Fruit fly (Drosophila melanogaster): ENCODE results near the gene CG15186.

Gene CG15186

dm6 chr3R:6462978-6463377 is 15.1 kb upstream of the CG15186 start:
- no peak for TF ChIP-seq CG12605 (GFP tag; IDR thresholded peaks at IDR 0.05)
- no peak for TF ChIP-seq CG17806 (tag; optimal IDR thresholded peaks at IDR 0.05)
- TF ChIP-seq gl (tag; optimal IDR thresholded peaks at IDR 0.05): no peak
- no peak for TF ChIP-seq CG8159 (tag; optimal IDR thresholded peaks at IDR 0.05)
- no peak for TF ChIP-seq CG4496 (GFP tag; IDR thresholded peaks at IDR 0.05)
- TF ChIP-seq rn (GFP tag; IDR thresholded peaks at IDR 0.05): no peak
- no peak for TF ChIP-seq EcR (GFP tag; optimal IDR thresholded peaks at IDR 0.05)
- TF ChIP-seq fd96Ca (GFP tag; IDR thresholded peaks at IDR 0.05): no peak
- TF ChIP-seq Snoo (tag; optimal IDR thresholded peaks at IDR 0.05): no peak
- TF ChIP-seq CG9948 (tag; optimal IDR thresholded peaks at IDR 0.05): no peak
- no peak for TF ChIP-seq CG34367 (tag; optimal IDR thresholded peaks at IDR 0.05)
- TF ChIP-seq CG32121 (GFP tag; IDR thresholded peaks at IDR 0.05): no peak
- TF ChIP-seq CG8301 (tag; optimal IDR thresholded peaks at IDR 0.05): no peak
- no peak for TF ChIP-seq Ets98B (GFP tag; IDR thresholded peaks at IDR 0.05)
- no peak for TF ChIP-seq D1 (tag; optimal IDR thresholded peaks at IDR 0.05)
- TF ChIP-seq CG15710 (tag; optimal IDR thresholded peaks at IDR 0.05): no peak
- no peak for TF ChIP-seq CG14655 (GFP tag; optimal IDR thresholded peaks at IDR 0.05)
- no peak for TF ChIP-seq CG13204 (GFP tag; optimal IDR thresholded peaks at IDR 0.05)

DNA sequence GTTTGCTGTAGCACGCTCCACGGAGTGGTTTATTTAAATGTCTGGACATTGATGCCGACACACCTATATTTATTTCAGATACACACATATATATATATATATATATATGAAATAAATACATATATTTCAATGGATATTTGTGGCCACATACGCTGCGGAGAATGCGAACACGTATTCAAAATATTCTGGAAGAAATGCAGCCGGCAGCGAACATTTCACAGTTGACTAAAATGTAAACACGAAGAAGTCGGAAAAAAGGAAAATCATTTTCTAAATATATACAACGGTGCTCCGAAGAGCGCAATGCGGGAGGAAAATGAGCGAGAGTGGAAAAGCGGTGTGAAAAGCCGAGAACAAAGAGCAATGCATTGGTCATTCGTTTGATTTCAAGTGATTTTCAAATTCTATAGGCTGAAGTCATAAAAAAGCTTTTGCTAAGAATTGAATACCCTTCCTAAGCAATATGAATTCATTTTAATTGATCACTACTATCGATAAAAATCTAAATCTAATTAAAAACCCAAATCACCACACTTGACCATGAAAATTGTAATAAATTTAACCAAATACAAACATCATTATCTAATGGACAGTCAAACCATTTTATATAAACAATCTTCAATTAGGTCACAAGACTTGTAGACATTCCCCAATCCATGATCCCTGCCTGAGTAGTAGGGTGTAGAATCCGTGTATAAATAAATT is 10.3 kb upstream of the CG15186 start:
- no peak for TF ChIP-seq Ets98B (GFP tag; IDR thresholded peaks at IDR 0.05)
- no peak for TF ChIP-seq fd96Ca (GFP tag; IDR thresholded peaks at IDR 0.05)
- no peak for TF ChIP-seq CG34367 (tag; optimal IDR thresholded peaks at IDR 0.05)
- no peak for TF ChIP-seq rn (GFP tag; IDR thresholded peaks at IDR 0.05)
- TF ChIP-seq CG9948 (tag; optimal IDR thresholded peaks at IDR 0.05): no peak
- TF ChIP-seq EcR (GFP tag; optimal IDR thresholded peaks at IDR 0.05): no peak
- no peak for TF ChIP-seq Pif1B (GFP tag; optimal IDR thresholded peaks at IDR 0.05)
- peak; percentile 73 for TF ChIP-seq CG14655 (GFP tag; optimal IDR thresholded peaks at IDR 0.05)
- TF ChIP-seq CG12605 (GFP tag; IDR thresholded peaks at IDR 0.05): 0 out of 2 replicates have a peak, but pooled peaks have one; percentile 8
- no peak for TF ChIP-seq CG15710 (tag; optimal IDR thresholded peaks at IDR 0.05)
- TF ChIP-seq CG8159 (tag; optimal IDR thresholded peaks at IDR 0.05): no peak
- no peak for TF ChIP-seq CG13204 (GFP tag; optimal IDR thresholded peaks at IDR 0.05)
- TF ChIP-seq gl (tag; optimal IDR thresholded peaks at IDR 0.05): no peak
- no peak for TF ChIP-seq CG17806 (tag; optimal IDR thresholded peaks at IDR 0.05)
- no peak for TF ChIP-seq Pif1A (GFP tag; optimal IDR thresholded peaks at IDR 0.05)
- no peak for TF ChIP-seq Snoo (tag; optimal IDR thresholded peaks at IDR 0.05)
- no peak for TF ChIP-seq CG10348 (GFP tag; IDR thresholded peaks at IDR 0.05)
- TF ChIP-seq CG8301 (tag; optimal IDR thresholded peaks at IDR 0.05): peak; percentile 55
- TF ChIP-seq CG32121 (GFP tag; IDR thresholded peaks at IDR 0.05): no peak
- no peak for TF ChIP-seq CG4496 (GFP tag; IDR thresholded peaks at IDR 0.05)
- TF ChIP-seq D1 (tag; optimal IDR thresholded peaks at IDR 0.05): no peak

dm6 chr3R:6468351-6468685 is 9.8 kb upstream of the CG15186 start, which contains the start of gene Neurochondrin:
Gene Neurochondrin (plus strand): TSS chr3R:6468437.
- no peak for TF ChIP-seq CG17806 (tag; optimal IDR thresholded peaks at IDR 0.05)
- TF ChIP-seq CG34367 (tag; optimal IDR thresholded peaks at IDR 0.05): no peak
- no peak for TF ChIP-seq CG14655 (GFP tag; optimal IDR thresholded peaks at IDR 0.05)
- TF ChIP-seq fd96Ca (GFP tag; IDR thresholded peaks at IDR 0.05): no peak
- TF ChIP-seq CG12605 (GFP tag; IDR thresholded peaks at IDR 0.05): 0 out of 2 replicates have a peak, but pooled peaks have one; percentile 4

- TF ChIP-seq CG4496 (GFP tag; IDR thresholded peaks at IDR 0.05) (0 out of 3 replicates have a peak, but pooled peaks have one; percentile 17), CG12605 (GFP tag; IDR thresholded peaks at IDR 0.05) (peak; percentile 16; the same call in 1 of the 2 replicates), CG32121 (GFP tag; IDR thresholded peaks at IDR 0.05) (no peak), CG17806 (tag; optimal IDR thresholded peaks at IDR 0.05) (no peak), CG14655 (GFP tag; optimal IDR thresholded peaks at IDR 0.05) (no peak), gl (tag; optimal IDR thresholded peaks at IDR 0.05) (no peak), CG10348 (GFP tag; IDR thresholded peaks at IDR 0.05) (no peak), CG13204 (GFP tag; optimal IDR thresholded peaks at IDR 0.05) (no peak), fd96Ca (GFP tag; IDR thresholded peaks at IDR 0.05) (no peak), CG34367 (tag; optimal IDR thresholded peaks at IDR 0.05) (no peak), Snoo (tag; optimal IDR thresholded peaks at IDR 0.05) (no peak)
Observed at dm6 chr3R:6474430-6474829, 3.7 kb upstream of the CG15186 start.

DNA sequence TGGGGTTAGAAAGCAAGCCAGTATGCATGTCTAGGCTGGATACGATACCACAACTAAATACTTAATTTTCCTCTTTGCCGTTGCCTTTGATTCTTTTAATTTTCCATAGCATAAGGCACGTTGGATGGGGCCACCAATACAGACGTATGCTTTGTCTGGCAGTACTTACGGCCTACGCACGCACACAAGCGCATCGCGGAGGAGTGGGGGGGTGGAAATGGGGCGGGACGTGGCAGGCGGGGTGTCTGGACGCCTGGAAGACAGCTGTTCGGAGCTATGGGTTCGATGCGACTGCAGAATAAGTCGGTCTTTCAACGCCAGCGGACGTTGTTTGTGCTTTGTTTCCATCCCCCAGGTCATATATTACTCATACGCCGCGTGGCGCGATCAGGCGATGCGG is 1.7 kb upstream of the CG15186 start:
- TF ChIP-seq CG13204 (GFP tag; optimal IDR thresholded peaks at IDR 0.05) (no peak), CG8159 (tag; optimal IDR thresholded peaks at IDR 0.05) (no peak), D1 (tag; optimal IDR thresholded peaks at IDR 0.05) (no peak), CG4496 (GFP tag; IDR thresholded peaks at IDR 0.05) (no peak), CG12605 (GFP tag; IDR thresholded peaks at IDR 0.05) (no peak)

- TF ChIP-seq fd96Ca (GFP tag; IDR thresholded peaks at IDR 0.05) (peak; percentile 19; the same call in 1 of the 3 replicates), CG12605 (GFP tag; IDR thresholded peaks at IDR 0.05) (no peak), CG32121 (GFP tag; IDR thresholded peaks at IDR 0.05) (peak; percentile 66; the same call in 1 of the 2 replicates), CG9948 (tag; optimal IDR thresholded peaks at IDR 0.05) (no peak)
Observed at dm6 chr3R:6481740-6482443, 3.8 kb downstream of the CG15186 start.

Data from whole organism, pupa.